Fruit fly (Drosophila melanogaster): Measurements from ENCODE around the gene Ent2.

Gene Ent2

DNA sequence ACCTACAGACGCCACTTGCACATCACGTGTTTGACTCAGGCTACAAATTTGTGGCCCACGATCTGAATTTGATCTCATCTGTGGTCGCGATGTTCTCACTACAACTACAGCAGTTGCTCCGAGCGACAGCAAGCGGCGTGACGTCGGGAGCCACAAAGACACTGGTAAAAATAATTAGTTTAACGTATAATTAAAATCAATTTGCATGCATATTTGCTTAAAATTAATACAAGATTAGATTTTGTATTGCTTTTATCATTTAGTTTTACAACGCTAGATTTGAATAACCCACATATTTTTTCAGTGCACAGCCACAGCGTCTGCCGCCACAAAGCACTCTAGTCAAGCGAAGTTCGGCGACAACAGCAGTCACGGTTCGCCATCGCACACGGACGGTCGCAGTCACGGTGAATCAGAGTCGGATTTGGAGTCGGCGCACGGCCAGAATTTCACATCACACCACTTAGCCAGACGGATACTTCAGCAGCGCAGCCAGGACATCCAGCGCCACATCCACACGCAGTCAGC lies 50.4 kb downstream of the Ent2 start:
- peak; percentile 100 for TF ChIP-seq CG17801 (GFP tag; optimal IDR thresholded peaks at IDR 0.05; ENCODE audit: partially characterized antibody)

DNA sequence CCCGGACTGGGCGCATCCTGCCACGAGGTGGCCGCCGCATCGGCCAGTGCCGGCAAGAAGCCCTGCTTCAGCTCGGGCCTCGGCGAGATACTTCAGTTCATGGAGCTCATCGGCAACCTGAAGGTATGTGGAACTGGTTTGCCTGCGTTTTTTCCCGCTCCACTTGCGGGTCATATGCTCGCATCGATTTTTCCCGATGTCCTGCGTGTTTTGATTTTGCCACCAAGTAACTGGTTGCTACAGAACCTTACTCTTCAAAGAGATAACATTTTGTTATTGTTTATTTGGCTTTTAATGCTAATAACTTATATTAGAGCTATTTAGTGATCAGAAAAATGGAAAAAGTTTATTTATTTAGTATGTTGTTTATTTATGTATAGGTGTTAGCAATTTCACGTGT lies 51.0 kb downstream of the Ent2 start:
- no peak for TF ChIP-seq CG17801 (GFP tag; optimal IDR thresholded peaks at IDR 0.05; ENCODE audit: partially characterized antibody)

Measured in ovary, adult (tissue).